Worm (Caenorhabditis elegans): Measurements from ENCODE around the gene clc-10.
"Not testable (repeated sequence)": the region's sequence is repeated elsewhere in the genome, so short reads cannot be mapped to it uniquely, and the experiment has no call there.

DNA sequence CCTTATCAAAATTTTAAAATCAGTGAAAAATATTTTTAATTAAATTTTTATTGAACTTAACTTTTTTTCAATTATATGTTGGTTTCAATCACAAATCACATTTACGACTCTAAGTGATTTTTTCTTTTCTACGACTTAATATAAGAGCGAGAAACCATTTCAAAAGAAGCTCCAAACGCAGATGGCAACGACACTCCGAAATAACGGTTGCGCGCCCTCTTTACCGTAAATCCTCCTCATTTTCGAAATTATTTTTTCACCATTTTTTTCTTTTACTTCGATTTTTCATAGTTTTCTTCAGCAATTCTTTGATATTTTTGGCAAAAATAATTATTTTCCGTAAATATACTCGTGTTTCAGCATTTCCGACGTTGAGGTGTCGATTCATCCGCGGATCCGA is 7.9 kb downstream of the clc-10 start:
- TF ChIP-seq unc-62 (GFP tag; optimal IDR thresholded peaks at IDR 0.05); F49E8.2 (tag; optimal IDR thresholded peaks at IDR 0.05; ENCODE audit: insufficient read depth); ztf-18 (tag; optimal IDR thresholded peaks at IDR 0.05); zfh-2 (GFP tag; conservative IDR thresholded peaks at IDR 0.05); pha-4 (tag; optimal IDR thresholded peaks at IDR 0.05): not testable (repeated sequence)

Measured in whole organism, young adult.